Fruit fly (Drosophila melanogaster): ENCODE measurements around the gene Gr97a.

- TF ChIP-seq rgr (GFP tag; optimal IDR thresholded peaks at IDR 0.05) (no peak), usp (GFP tag; optimal IDR thresholded peaks at IDR 0.05) (no peak), ey (GFP tag; optimal IDR thresholded peaks at IDR 0.05) (no peak), psq (GFP tag; optimal IDR thresholded peaks at IDR 0.05) (no peak), pan (optimal IDR thresholded peaks at IDR 0.05) (no peak), sv (GFP tag; optimal IDR thresholded peaks at IDR 0.05) (no peak), Myc (optimal IDR thresholded peaks at IDR 0.05) (no peak), Hr83 (GFP tag; optimal IDR thresholded peaks at IDR 0.05; ENCODE audit: poor library complexity, severe bottlenecking) (no peak), woc (GFP tag; optimal IDR thresholded peaks at IDR 0.05) (no peak), sage (GFP tag; optimal IDR thresholded peaks at IDR 0.05) (no peak), br (GFP tag; optimal IDR thresholded peaks at IDR 0.05) (no peak), lola (GFP tag; optimal IDR thresholded peaks at IDR 0.05) (no peak)
Observed at dm6 chr3R:26969743-26970142, 3.5 kb upstream of the Gr97a start.
